Fruit fly (Drosophila melanogaster): ENCODE measurements around the gene Ddrgk1.

Gene Ddrgk1

DNA sequence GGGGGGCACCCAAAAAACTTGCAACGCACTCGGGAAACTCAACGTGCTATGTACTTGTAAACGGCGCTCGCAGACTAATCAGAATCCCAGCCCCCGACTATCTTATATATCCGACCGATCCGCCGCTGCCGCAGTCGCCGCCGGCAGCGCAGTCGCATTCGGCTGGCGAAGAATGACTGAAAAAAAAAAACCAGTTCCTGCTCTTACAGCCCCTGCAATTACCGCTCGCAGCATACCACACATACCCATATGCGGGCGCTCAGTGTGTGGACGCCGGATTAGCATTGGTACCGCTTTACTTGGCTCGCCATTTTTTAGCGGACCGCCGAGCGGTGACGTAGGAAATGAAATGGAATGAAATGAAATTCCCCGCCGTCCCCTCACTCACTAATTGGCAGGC is 22.2 kb downstream of the Ddrgk1 start, which contains the start of gene e:
Gene e (minus strand): TSS at position 79 of the 400 bp plus-strand sequence.
- peak; percentile 8; the same call in 1 of the 3 replicates for TF ChIP-seq z (GFP tag; IDR thresholded peaks at IDR 0.05)
- no peak for TF ChIP-seq peb (GFP tag; IDR thresholded peaks at IDR 0.05)
- no peak for TF ChIP-seq CG13287 (GFP tag; IDR thresholded peaks at IDR 0.05; ENCODE audit: partially characterized antibody)
- TF ChIP-seq Ets65A (GFP tag): peak; percentile 83
- 0 out of 4 replicates have a peak, but pooled peaks have one; percentile 52 for TF ChIP-seq chinmo (GFP tag; IDR thresholded peaks at IDR 0.05; ENCODE audit: partially characterized antibody)
- TF ChIP-seq gcm (GFP tag; optimal IDR thresholded peaks at IDR 0.05): peak; percentile 72
- peak; percentile 72 for TF ChIP-seq Neu2 (GFP tag; optimal IDR thresholded peaks at IDR 0.05; ENCODE audit: borderline replicate concordance)
- peak; percentile 64 for TF ChIP-seq Adf1 (GFP tag; IDR thresholded peaks at IDR 0.05)
- TF ChIP-seq sob (GFP tag; IDR thresholded peaks at IDR 0.05): 0 out of 2 replicates have a peak, but pooled peaks have one; percentile 14
- no peak for TF ChIP-seq HmgZ (tag; optimal IDR thresholded peaks at IDR 0.05)
- TF ChIP-seq sd (tag; optimal IDR thresholded peaks at IDR 0.05): peak; percentile 21

DNA sequence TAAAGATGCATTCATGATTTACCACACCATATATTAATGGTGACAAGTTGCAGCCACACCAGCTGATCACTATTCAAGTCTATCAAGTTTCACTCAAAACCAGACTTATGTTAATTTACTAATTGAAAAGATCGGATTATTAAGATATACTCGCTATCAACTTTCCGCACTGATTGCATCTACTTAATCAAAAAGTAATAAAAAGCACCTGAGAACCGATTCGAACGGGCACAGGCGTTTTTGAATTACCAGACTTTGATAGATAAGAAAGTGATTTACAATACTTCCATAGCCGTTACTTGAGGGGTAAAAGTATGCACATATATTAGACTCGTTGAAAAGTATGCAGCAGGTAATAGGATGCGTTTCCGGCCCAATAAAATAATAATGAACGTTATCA is 26.5 kb downstream of the Ddrgk1 start:
- TF ChIP-seq al (GFP tag; IDR thresholded peaks at IDR 0.05) (no peak), CG10274 (GFP tag; optimal IDR thresholded peaks at IDR 0.05) (no peak), Gsc (GFP tag; IDR thresholded peaks at IDR 0.05) (no peak), exex (tag; optimal IDR thresholded peaks at IDR 0.05) (peak; percentile 61), chinmo (GFP tag; IDR thresholded peaks at IDR 0.05; ENCODE audit: partially characterized antibody) (0 out of 4 replicates have a peak, but pooled peaks have one; percentile 30), CG16779 (GFP tag; IDR thresholded peaks at IDR 0.05) (no peak), CG12391 (tag; optimal IDR thresholded peaks at IDR 0.05) (no peak), Dbx (GFP tag; IDR thresholded peaks at IDR 0.05) (no peak), Awh (GFP tag; IDR thresholded peaks at IDR 0.05) (peak; percentile 50; the same call in 1 of the 2 replicates), D19B (GFP tag; optimal IDR thresholded peaks at IDR 0.05) (no peak), GATAe (GFP tag; conservative IDR thresholded peaks at IDR 0.05) (no peak), CG16813 (GFP tag; IDR thresholded peaks at IDR 0.05; ENCODE audit: partially characterized antibody) (no peak), Poxn (GFP tag; IDR thresholded peaks at IDR 0.05) (no peak), grn (GFP tag; optimal IDR thresholded peaks at IDR 0.05) (peak; percentile 73), jumu (GFP tag; optimal IDR thresholded peaks at IDR 0.05) (no peak), BtbVII (GFP tag; optimal IDR thresholded peaks at IDR 0.05) (no peak), ken (GFP tag; IDR thresholded peaks at IDR 0.05) (no peak)

DNA sequence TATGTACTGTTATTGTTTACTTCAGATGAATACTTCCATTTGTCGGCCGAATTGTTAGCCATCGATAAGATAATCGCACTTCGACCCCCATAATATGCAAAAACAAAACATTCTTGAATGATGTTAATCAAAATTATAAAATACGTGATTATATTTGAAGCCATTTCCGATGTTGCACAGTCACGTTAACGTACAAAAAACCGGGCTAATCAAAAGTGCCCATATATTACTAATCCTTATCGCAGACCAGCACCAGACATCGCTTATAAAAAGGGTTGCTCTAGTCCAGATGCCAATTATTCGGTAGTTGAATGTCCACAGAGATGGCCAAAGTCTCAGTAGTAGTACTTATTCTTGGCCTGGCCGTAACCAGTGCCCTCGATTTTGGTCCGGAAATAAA is 27.4 kb downstream of the Ddrgk1 start, which contains the start of gene CG5892:
Gene CG5892 (plus strand): TSS at position 301 of the 400 bp plus-strand sequence.
- TF ChIP-seq CG7987 (GFP tag; optimal IDR thresholded peaks at IDR 0.05): no peak
- TF ChIP-seq tin (GFP tag; optimal IDR thresholded peaks at IDR 0.05): no peak
- TF ChIP-seq CG14860 (GFP tag; IDR thresholded peaks at IDR 0.05; ENCODE audit: partially characterized antibody): no peak
- no peak for TF ChIP-seq hth (optimal IDR thresholded peaks at IDR 0.05)
- TF ChIP-seq CG4282 (GFP tag; optimal IDR thresholded peaks at IDR 0.05): no peak
- peak; percentile 87 for TF ChIP-seq exex (tag; optimal IDR thresholded peaks at IDR 0.05)
- TF ChIP-seq Ssrp (tag; optimal IDR thresholded peaks at IDR 0.05): no peak
- TF ChIP-seq CG7357 (GFP tag; IDR thresholded peaks at IDR 0.05): no peak
- no peak for TF ChIP-seq CG8944 (GFP tag; optimal IDR thresholded peaks at IDR 0.05)
- peak; percentile 20 for TF ChIP-seq sd (tag; optimal IDR thresholded peaks at IDR 0.05)
- no peak for TF ChIP-seq p53 (GFP tag; optimal IDR thresholded peaks at IDR 0.05)
- TF ChIP-seq sqz (GFP tag; optimal IDR thresholded peaks at IDR 0.05): no peak
- no peak for TF ChIP-seq odd (GFP tag; optimal IDR thresholded peaks at IDR 0.05)
- TF ChIP-seq CG32532 (GFP tag; IDR thresholded peaks at IDR 0.05): no peak
- TF ChIP-seq Aef1 (GFP tag; IDR thresholded peaks at IDR 0.05): no peak
- no peak for TF ChIP-seq Deaf1 (tag; optimal IDR thresholded peaks at IDR 0.05)
- peak; percentile 1 for TF ChIP-seq sug (tag; optimal IDR thresholded peaks at IDR 0.05)
- no peak for TF ChIP-seq slp2 (GFP tag; optimal IDR thresholded peaks at IDR 0.05)
